Worm (Caenorhabditis elegans): ENCODE measurements around the gene F56A11.4.

DNA sequence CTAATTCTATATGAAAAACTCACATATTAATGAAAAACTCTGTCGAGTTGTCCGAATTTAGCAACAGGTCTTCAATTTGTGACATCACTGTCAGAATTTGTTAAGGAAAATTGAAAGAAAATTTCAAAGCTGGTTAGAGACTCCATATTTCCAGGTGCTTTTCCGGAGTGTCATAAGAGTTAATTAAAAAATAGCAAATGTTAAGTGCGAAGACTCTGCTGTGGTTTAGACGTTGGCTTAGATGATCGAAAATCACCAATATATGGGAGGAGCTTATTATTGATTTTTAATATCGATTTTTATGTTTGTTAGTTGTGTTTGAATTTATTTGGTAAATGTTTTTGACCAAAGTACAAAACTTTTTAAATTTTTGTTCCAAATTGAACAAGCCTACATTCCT lies 39.6 kb downstream of the F56A11.4 start, which contains the start of gene C18H7.12:
- TF ChIP-seq unc-62 (GFP tag; optimal IDR thresholded peaks at IDR 0.05) (no peak), ztf-11 (tag; optimal IDR thresholded peaks at IDR 0.05) (no peak), snpc-4 (tag; optimal IDR thresholded peaks at IDR 0.05) (no peak), bed-3 (GFP tag; optimal IDR thresholded peaks at IDR 0.05) (no peak), nhr-28 (tag; optimal IDR thresholded peaks at IDR 0.05) (no peak)

Data from whole organism, mixed stage, embryonic.